Worm (Caenorhabditis elegans): ENCODE results near the gene C50E10.1.

Gene C50E10.1

ce11 chrII:12263971-12264554, 38.2 kb downstream of the C50E10.1 start, which contains the start of gene faxc-1:
Gene faxc-1 (plus strand): TSS chrII:12264192.
- no peak for TF ChIP-seq sma-3 (GFP tag; optimal IDR thresholded peaks at IDR 0.05)
- TF ChIP-seq lin-11 (tag; optimal IDR thresholded peaks at IDR 0.05), result no peak
- TF ChIP-seq nhr-11 (tag; optimal IDR thresholded peaks at IDR 0.05), result no peak
- no peak for TF ChIP-seq elt-3 (tag; optimal IDR thresholded peaks at IDR 0.05)
- peak; percentile 47 for TF ChIP-seq sma-9 (GFP tag; optimal IDR thresholded peaks at IDR 0.05)
- TF ChIP-seq sma-9 (tag; optimal IDR thresholded peaks at IDR 0.05), result no peak
- TF ChIP-seq sem-4 (tag; optimal IDR thresholded peaks at IDR 0.05), result no peak
- TF ChIP-seq nhr-21 (tag; optimal IDR thresholded peaks at IDR 0.05), result no peak
- peak; percentile 25 for TF ChIP-seq nhr-25 (tag; optimal IDR thresholded peaks at IDR 0.05)
- no peak for TF ChIP-seq nhr-237 (tag; optimal IDR thresholded peaks at IDR 0.05)
- TF ChIP-seq lin-39 (tag; optimal IDR thresholded peaks at IDR 0.05), result no peak
- no peak for TF ChIP-seq alr-1 (tag; optimal IDR thresholded peaks at IDR 0.05)
- no peak for TF ChIP-seq nhr-77 (tag; optimal IDR thresholded peaks at IDR 0.05)
- TF ChIP-seq unc-62 (GFP tag; optimal IDR thresholded peaks at IDR 0.05), result no peak
- TF ChIP-seq gmeb-1 (tag; optimal IDR thresholded peaks at IDR 0.05), result peak; percentile 5
- TF ChIP-seq ZK546.5 (tag; optimal IDR thresholded peaks at IDR 0.05), result no peak
- no peak for TF ChIP-seq ztf-1 (GFP tag; conservative IDR thresholded peaks at IDR 0.05)
- TF ChIP-seq ztf-4 (tag; optimal IDR thresholded peaks at IDR 0.05), result no peak

DNA sequence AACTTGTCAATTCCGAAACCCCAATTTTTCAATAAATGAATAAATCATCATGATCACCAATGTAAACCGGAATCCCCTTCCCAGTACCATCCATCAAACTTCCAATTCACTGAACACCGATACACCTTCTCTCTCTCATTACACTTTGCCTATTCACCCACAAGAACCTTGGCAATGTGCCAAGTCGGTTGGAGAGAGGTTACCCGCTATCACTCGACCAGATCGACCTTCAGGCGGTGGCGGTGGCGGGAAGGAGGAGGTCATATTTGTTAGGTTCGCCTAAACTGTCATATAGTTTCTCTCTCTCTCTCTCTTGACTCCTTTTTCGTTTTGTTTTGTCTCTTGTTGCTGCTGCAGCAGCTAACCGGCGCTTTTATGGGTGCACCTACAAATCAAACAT, 39.7 kb downstream of the C50E10.1 start:
- TF ChIP-seq sma-3 (GFP tag; optimal IDR thresholded peaks at IDR 0.05), result peak; percentile 78
- TF ChIP-seq F13H6.1 (tag; optimal IDR thresholded peaks at IDR 0.05), result peak; percentile 31
- TF ChIP-seq nhr-25 (tag; optimal IDR thresholded peaks at IDR 0.05), result peak; percentile 93
- TF ChIP-seq fos-1 (tag; optimal IDR thresholded peaks at IDR 0.05), result peak; percentile 29
- peak; percentile 88 for TF ChIP-seq ceh-16 (tag; optimal IDR thresholded peaks at IDR 0.05)
- no peak for TF ChIP-seq lin-11 (tag; optimal IDR thresholded peaks at IDR 0.05)
- no peak for TF ChIP-seq nhr-129 (tag; optimal IDR thresholded peaks at IDR 0.05)
- no peak for TF ChIP-seq snpc-4 (tag; optimal IDR thresholded peaks at IDR 0.05)
- peak; percentile 20 for TF ChIP-seq sma-9 (GFP tag; optimal IDR thresholded peaks at IDR 0.05)
- no peak for TF ChIP-seq sma-9 (tag; optimal IDR thresholded peaks at IDR 0.05)
- TF ChIP-seq blmp-1 (tag; optimal IDR thresholded peaks at IDR 0.05; ENCODE audit: insufficient read depth), result peak; percentile 64
- TF ChIP-seq crh-2 (tag; optimal IDR thresholded peaks at IDR 0.05), result peak; percentile 16
- peak; percentile 25 for TF ChIP-seq nhr-6 (tag; optimal IDR thresholded peaks at IDR 0.05)

DNA sequence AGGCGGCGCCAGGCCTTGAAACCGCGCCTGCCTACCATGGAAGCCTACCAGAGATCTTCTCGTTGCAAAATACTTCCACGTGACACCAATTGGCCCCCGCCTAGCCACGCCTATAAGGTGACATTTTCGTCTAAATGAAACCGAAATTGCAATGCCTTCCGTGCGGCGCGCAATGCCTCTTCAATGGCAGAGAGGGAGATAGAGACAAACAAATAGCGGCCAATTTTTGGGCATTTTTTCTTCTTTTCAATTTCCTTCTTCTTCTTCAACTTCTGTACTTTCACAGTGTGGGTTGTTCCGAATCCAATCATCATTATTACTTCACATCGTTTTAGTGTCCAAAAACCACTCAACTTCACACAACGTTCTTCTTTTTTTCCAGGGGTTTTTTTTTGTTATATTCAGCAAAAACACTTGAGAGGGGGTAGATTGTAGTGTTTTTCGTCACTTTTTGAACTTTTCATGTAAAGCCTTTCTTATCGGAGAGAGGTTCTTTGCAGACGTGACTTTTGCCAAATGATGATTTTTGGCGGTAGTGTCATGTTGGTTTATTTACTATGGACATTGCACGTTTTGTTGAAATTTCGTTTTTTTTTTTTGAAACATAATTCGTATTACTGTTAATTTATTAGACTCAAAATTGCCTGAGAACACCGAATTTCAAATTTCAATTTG, 41.0 kb downstream of the C50E10.1 start:
- TF ChIP-seq nhr-77 (tag; optimal IDR thresholded peaks at IDR 0.05) (no peak), nhr-25 (tag; optimal IDR thresholded peaks at IDR 0.05) (peak; percentile 28), egl-27 (tag; optimal IDR thresholded peaks at IDR 0.05) (no peak), blmp-1 (tag; optimal IDR thresholded peaks at IDR 0.05; ENCODE audit: insufficient read depth) (peak; percentile 35)

- TF ChIP-seq ZK546.5 (tag; optimal IDR thresholded peaks at IDR 0.05), result no peak
- TF ChIP-seq lin-39 (tag; optimal IDR thresholded peaks at IDR 0.05), result no peak
- no peak for TF ChIP-seq aly-2 (tag; optimal IDR thresholded peaks at IDR 0.05)
- TF ChIP-seq alr-1 (tag; optimal IDR thresholded peaks at IDR 0.05), result no peak
- TF ChIP-seq ztf-4 (tag; optimal IDR thresholded peaks at IDR 0.05), result no peak
- TF ChIP-seq fos-1 (tag; optimal IDR thresholded peaks at IDR 0.05), result no peak
- TF ChIP-seq nhr-6 (tag; optimal IDR thresholded peaks at IDR 0.05), result no peak
- no peak for TF ChIP-seq unc-39 (tag; optimal IDR thresholded peaks at IDR 0.05)
- no peak for TF ChIP-seq mab-5 (tag; optimal IDR thresholded peaks at IDR 0.05)
- no peak for TF ChIP-seq lin-11 (tag; optimal IDR thresholded peaks at IDR 0.05)
- no peak for TF ChIP-seq nhr-11 (tag; optimal IDR thresholded peaks at IDR 0.05)
- TF ChIP-seq egl-27 (tag; optimal IDR thresholded peaks at IDR 0.05), result no peak
- TF ChIP-seq Y55F3AM.14 (GFP tag; optimal IDR thresholded peaks at IDR 0.05), result no peak
- TF ChIP-seq R02D3.7 (tag; optimal IDR thresholded peaks at IDR 0.05), result no peak
- TF ChIP-seq ceh-16 (tag; optimal IDR thresholded peaks at IDR 0.05), result no peak
These were observed 41.7 kb downstream of the C50E10.1 start for ce11 chrII:12260538-12260937.

DNA sequence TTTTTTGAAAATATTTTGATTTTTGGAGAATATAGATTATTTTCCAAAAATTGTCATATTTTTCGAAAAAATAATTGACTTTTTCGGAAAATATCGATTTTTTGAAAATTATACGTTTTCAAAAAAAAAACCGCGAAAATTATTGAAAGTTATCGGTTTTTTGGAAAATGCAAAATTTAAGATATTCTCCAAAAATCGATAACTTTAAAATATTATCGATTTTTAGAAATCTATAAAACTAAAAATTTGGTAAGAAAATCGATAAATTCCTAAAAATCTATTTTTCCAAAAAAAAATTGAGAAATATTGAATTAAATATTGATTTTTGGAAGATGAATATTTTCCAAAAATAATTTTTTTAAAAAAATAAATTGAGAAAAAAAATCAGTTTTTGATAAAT, 45.2 kb downstream of the C50E10.1 start:
- TF ChIP-seq ZK546.5 (tag; optimal IDR thresholded peaks at IDR 0.05), result no peak
- no peak for TF ChIP-seq aly-2 (tag; optimal IDR thresholded peaks at IDR 0.05)
- no peak for TF ChIP-seq dmd-4 (tag; optimal IDR thresholded peaks at IDR 0.05)
- no peak for TF ChIP-seq mdl-1 (tag; optimal IDR thresholded peaks at IDR 0.05)
- TF ChIP-seq nhr-25 (tag; optimal IDR thresholded peaks at IDR 0.05), result no peak
- TF ChIP-seq nhr-77 (tag; optimal IDR thresholded peaks at IDR 0.05), result no peak
- TF ChIP-seq nhr-237 (tag; optimal IDR thresholded peaks at IDR 0.05), result no peak
- no peak for TF ChIP-seq ceh-82 (tag; optimal IDR thresholded peaks at IDR 0.05)
- no peak for TF ChIP-seq nhr-21 (tag; optimal IDR thresholded peaks at IDR 0.05)
- TF ChIP-seq sma-3 (GFP tag; optimal IDR thresholded peaks at IDR 0.05), result no peak
- no peak for TF ChIP-seq lsy-2 (tag; optimal IDR thresholded peaks at IDR 0.05)
- no peak for TF ChIP-seq ama-1 (optimal IDR thresholded peaks at IDR 0.05)
- TF ChIP-seq lin-13 (GFP tag; optimal IDR thresholded peaks at IDR 0.05), result no peak

Measured in whole organism, L2 larva.